Fruit fly (Drosophila melanogaster) whole organism, embryonic: ENCODE data around the gene CG9628.

Source experiments
- Aef1 ChIP-seq: fragments of 200-800 bp; sonication (Bioruptor generic); IDR thresholded peaks from 3 replicates; pipeline ENCODE4 v1.3.6; 2022; ENCODE audit warnings: missing biosample characterization, missing genetic modification characterization
- Atf3 ChIP-seq: fragments of 200-800 bp; sonication (Bioruptor generic); optimal IDR thresholded peaks from 3 replicates; lab custom pipeline; 2016; ENCODE audit warnings: missing biosample characterization, missing genetic modification characterization
- BtbVII ChIP-seq: fragments of 200-800 bp; sonication (Bioruptor generic); optimal IDR thresholded peaks from 3 replicates; lab custom pipeline; 2017; ENCODE audit warnings: missing biosample characterization, mild to moderate bottlenecking, missing genetic modification characterization
- C15 ChIP-seq: fragments of 200-800 bp; sonication (Bioruptor generic); IDR thresholded peaks from 3 replicates; pipeline ENCODE4 v1.3.6; 2022; ENCODE audit warnings: missing biosample characterization, missing genetic modification characterization
- CG11504 ChIP-seq: fragments of 200-800 bp; sonication (Bioruptor generic); optimal IDR thresholded peaks from 3 replicates; lab custom pipeline; 2019; ENCODE audit warnings: missing biosample characterization, mild to moderate bottlenecking, missing genetic modification characterization, moderate library complexity
- CG14710 ChIP-seq: fragments of 200-800 bp; sonication (Bioruptor generic); optimal IDR thresholded peaks from 3 replicates; lab custom pipeline; 2019; ENCODE audit warnings: missing biosample characterization, mild to moderate bottlenecking, missing genetic modification characterization, moderate library complexity
- CG14965 ChIP-seq: fragments of 200-800 bp; sonication (Bioruptor generic); optimal IDR thresholded peaks from 2 replicates; lab custom pipeline; 2016; ENCODE audit warnings: missing biosample characterization, missing genetic modification characterization, borderline replicate concordance
- CG15011 ChIP-seq: fragments of 200-800 bp; sonication (Bioruptor generic); optimal IDR thresholded peaks from 3 replicates; lab custom pipeline; 2018; ENCODE audit warnings: missing biosample characterization, mild to moderate bottlenecking, missing genetic modification characterization
- CG17328 ChIP-seq: fragments of 200-800 bp; sonication (Bioruptor generic); IDR thresholded peaks from 2 replicates; pipeline ENCODE4 v1.3.6; 2022; ENCODE audit warnings: missing biosample characterization, missing genetic modification characterization
- CG17385 ChIP-seq: fragments of 200-800 bp; sonication (Bioruptor generic); optimal IDR thresholded peaks from 3 replicates; lab custom pipeline; 2018; ENCODE audit warnings: missing biosample characterization, mild to moderate bottlenecking, missing genetic modification characterization
- CG31441 ChIP-seq: fragments of 200-800 bp; sonication (Bioruptor generic); IDR thresholded peaks from 2 replicates; pipeline ENCODE4 v1.3.6; 2022; ENCODE audit warnings: missing biosample characterization, missing genetic modification characterization
- CG33557 ChIP-seq: fragments of 200-800 bp; sonication (Bioruptor generic); optimal IDR thresholded peaks from 2 replicates; lab custom pipeline; 2019; ENCODE audit warnings: missing biosample characterization, mild to moderate bottlenecking, missing genetic modification characterization, moderate library complexity
- CG34376 ChIP-seq: fragments of 200-800 bp; sonication (Bioruptor generic); optimal IDR thresholded peaks from 2 replicates; lab custom pipeline; 2018; ENCODE audit warnings: missing biosample characterization, mild to moderate bottlenecking, missing genetic modification characterization
- CG7556 ChIP-seq: fragments of 200-800 bp; sonication (Bioruptor generic); optimal IDR thresholded peaks from 2 replicates; lab custom pipeline; 2017; ENCODE audit warnings: missing biosample characterization, mild to moderate bottlenecking, missing genetic modification characterization
- CG7839 ChIP-seq: fragments of 200-800 bp; sonication (Bioruptor generic); optimal IDR thresholded peaks from 3 replicates; lab custom pipeline; 2018; ENCODE audit warnings: missing biosample characterization, mild to moderate bottlenecking, missing genetic modification characterization, moderate library complexity
- CG8290 ChIP-seq, 3 experiments: fragments of 200-800 bp; sonication (Bioruptor generic); optimal IDR thresholded peaks; 2 replicates each; lab custom pipeline; 2016 to 2019; ENCODE audit warnings: missing biosample characterization in 3 of 3, missing genetic modification characterization in 3 of 3, mild to moderate bottlenecking in 2 of 3, moderate library complexity in 1 of 3
- CG8388 ChIP-seq: fragments of 200-800 bp; sonication (Bioruptor generic); optimal IDR thresholded peaks from 2 replicates; lab custom pipeline; 2019; ENCODE audit warnings: missing biosample characterization, mild to moderate bottlenecking, missing genetic modification characterization, moderate library complexity
- CG9727 ChIP-seq: fragments of 200-800 bp; sonication (Bioruptor generic); optimal IDR thresholded peaks from 3 replicates; lab custom pipeline; 2017; ENCODE audit warnings: missing biosample characterization, mild to moderate bottlenecking, missing genetic modification characterization
- D19B ChIP-seq: fragments of 200-800 bp; sonication (Bioruptor generic); optimal IDR thresholded peaks from 2 replicates; lab custom pipeline; 2017; ENCODE audit warnings: missing biosample characterization, mild to moderate bottlenecking, missing genetic modification characterization
- Nf-YA ChIP-seq: fragments of 200-800 bp; sonication (Bioruptor generic); IDR thresholded peaks from 2 replicates; pipeline ENCODE4 v1.3.6; 2022; ENCODE audit warnings: missing biosample characterization, missing genetic modification characterization
- Oli ChIP-seq: fragments of 200-800 bp; sonication (Bioruptor generic); optimal IDR thresholded peaks from 2 replicates; lab custom pipeline; 2018; ENCODE audit warnings: missing biosample characterization, mild to moderate bottlenecking, missing genetic modification characterization, moderate library complexity
- Rfx ChIP-seq: fragments of 200-800 bp; sonication (Bioruptor generic); IDR thresholded peaks from 2 replicates; pipeline ENCODE4 v1.3.6; 2022; ENCODE audit warnings: missing biosample characterization, missing genetic modification characterization
- Ssrp ChIP-seq: fragments of 200-800 bp; sonication (Bioruptor generic); optimal IDR thresholded peaks from 2 replicates; lab custom pipeline; 2018; ENCODE audit warnings: missing biosample characterization, mild to moderate bottlenecking, missing genetic modification characterization, moderate library complexity
- Trl ChIP-seq, 3 experiments: fragments of >200 bp in 2 of 3; fragments of 200-800 bp in 1 of 3; sonication (Bioruptor generic) in 1 of 3; optimal IDR thresholded peaks; 2 replicates in 1 of 3; 3 replicates in 2 of 3; lab custom pipeline; 2016 to 2017; ENCODE audit warnings: missing biosample characterization in 1 of 3, missing genetic modification characterization in 1 of 3
- Xrp1 ChIP-seq: fragments of 200-800 bp; sonication (Bioruptor generic); IDR thresholded peaks from 2 replicates; pipeline ENCODE4 v1.3.6; 2022; ENCODE audit warnings: missing biosample characterization, missing genetic modification characterization
- abd-A ChIP-seq: fragments of 200-800 bp; sonication (Bioruptor generic); optimal IDR thresholded peaks from 3 replicates; lab custom pipeline; 2019; ENCODE audit warnings: missing biosample characterization, mild to moderate bottlenecking, missing genetic modification characterization, moderate library complexity
- cg ChIP-seq: fragments of 200-800 bp; sonication (Bioruptor generic); optimal IDR thresholded peaks from 3 replicates; lab custom pipeline; 2019; ENCODE audit warnings: missing biosample characterization, mild to moderate bottlenecking, missing genetic modification characterization, moderate library complexity
- chn ChIP-seq: fragments of 200-800 bp; sonication (Bioruptor generic); optimal IDR thresholded peaks from 2 replicates; lab custom pipeline; 2016; ENCODE audit warnings: missing biosample characterization, missing genetic modification characterization
- dmrt99B ChIP-seq: fragments of 200-800 bp; sonication (Bioruptor generic); optimal IDR thresholded peaks from 2 replicates; lab custom pipeline; 2018; ENCODE audit warnings: missing biosample characterization, mild to moderate bottlenecking, missing genetic modification characterization, moderate library complexity
- dpn ChIP-seq, 2 experiments: fragments of 200-800 bp; sonication (Bioruptor generic); optimal IDR thresholded peaks; 3 replicates each; lab custom pipeline; 2016; ENCODE audit warnings: missing biosample characterization in 2 of 2, missing genetic modification characterization in 2 of 2
- fd102C ChIP-seq: fragments of 200-800 bp; sonication (Bioruptor generic); optimal IDR thresholded peaks from 2 replicates; lab custom pipeline; 2018; ENCODE audit warnings: missing biosample characterization, mild to moderate bottlenecking, missing genetic modification characterization, moderate library complexity
- gem ChIP-seq: fragments of 200-800 bp; sonication (Bioruptor generic); optimal IDR thresholded peaks from 2 replicates; lab custom pipeline; 2019; ENCODE audit warnings: missing biosample characterization, mild to moderate bottlenecking, missing genetic modification characterization, moderate library complexity
- grau ChIP-seq: fragments of 200-800 bp; optimal IDR thresholded peaks from 3 replicates; lab custom pipeline; 2019; ENCODE audit warnings: missing biosample characterization, mild to moderate bottlenecking, missing genetic modification characterization, moderate library complexity
- ham ChIP-seq: fragments of 200-800 bp; sonication (Bioruptor generic); IDR thresholded peaks from 2 replicates; pipeline ENCODE4 v1.3.6; 2022; ENCODE audit warnings: missing biosample characterization, missing genetic modification characterization
- lola ChIP-seq, 3 experiments: fragments of >200 bp in 2 of 3; fragments of 200-800 bp in 1 of 3; sonication (Bioruptor generic) in 1 of 3; optimal IDR thresholded peaks; 2 replicates each; lab custom pipeline; 2017 to 2019; ENCODE audit warnings: missing biosample characterization in 3 of 3, missing genetic modification characterization in 3 of 3, mild to moderate bottlenecking in 1 of 3, moderate library complexity in 1 of 3
- nmo ChIP-seq: fragments of 200-800 bp; sonication (Bioruptor generic); optimal IDR thresholded peaks from 2 replicates; lab custom pipeline; 2018; ENCODE audit warnings: missing biosample characterization, mild to moderate bottlenecking, missing genetic modification characterization, moderate library complexity
- odd ChIP-seq: fragments of 200-800 bp; sonication (Bioruptor generic); optimal IDR thresholded peaks from 2 replicates; lab custom pipeline; 2017; ENCODE audit warnings: missing biosample characterization, mild to moderate bottlenecking, missing genetic modification characterization
- phol ChIP-seq: fragments of 200-800 bp; sonication (Bioruptor generic); optimal IDR thresholded peaks from 3 replicates; lab custom pipeline; 2018; ENCODE audit warnings: missing biosample characterization, mild to moderate bottlenecking, missing genetic modification characterization, moderate library complexity
- prd ChIP-seq, 3 experiments: fragments of >200 bp in 2 of 3; fragments of 200-800 bp in 1 of 3; sonication (Bioruptor generic) in 1 of 3; optimal IDR thresholded peaks in 2 of 3; IDR thresholded peaks in 1 of 3; 2 replicates in 2 of 3; 3 replicates in 1 of 3; pipeline versions ENCODE4 v1.3.6 to Lab custom; 2017 to 2022; ENCODE audit warnings: missing biosample characterization in 1 of 3, missing genetic modification characterization in 1 of 3
- ranshi ChIP-seq: fragments of 200-800 bp; sonication (Bioruptor generic); IDR thresholded peaks from 2 replicates; pipeline ENCODE4 v1.3.6; 2022; ENCODE audit warnings: missing biosample characterization, missing genetic modification characterization
- rib ChIP-seq: fragments of 200-800 bp; sonication (Bioruptor generic); IDR thresholded peaks from 2 replicates; pipeline ENCODE4 v1.3.6; 2022; ENCODE audit warnings: missing biosample characterization, missing genetic modification characterization
- sens ChIP-seq: fragments of 200-800 bp; sonication (Bioruptor generic); peaks from one replicate; lab custom pipeline; 2016; ENCODE audit warnings: missing biosample characterization, missing genetic modification characterization
- ssp ChIP-seq: fragments of 200-800 bp; sonication (Bioruptor generic); IDR thresholded peaks from 2 replicates; pipeline ENCODE4 v1.3.6; 2022; ENCODE audit warnings: missing biosample characterization, missing genetic modification characterization
- tap ChIP-seq: fragments of 200-800 bp; optimal IDR thresholded peaks from 3 replicates; lab custom pipeline; 2019; ENCODE audit warnings: missing biosample characterization, mild to moderate bottlenecking, missing genetic modification characterization, moderate library complexity
- wor ChIP-seq: fragments of 200-800 bp; sonication (Bioruptor generic); IDR thresholded peaks from 2 replicates; pipeline ENCODE4 v1.3.6; 2022; ENCODE audit warnings: missing biosample characterization, missing genetic modification characterization
- zen ChIP-seq: fragments of 200-800 bp; sonication (Bioruptor generic); optimal IDR thresholded peaks from 3 replicates; lab custom pipeline; 2018; ENCODE audit warnings: missing biosample characterization, mild to moderate bottlenecking, missing genetic modification characterization, moderate library complexity

CG9628 gene

dm6 chr3L:14612945-14613791 is 9.4 kb upstream of the CG9628 start (continued):
- TF ChIP-seq CG31441 (GFP tag; lab: Robert Waterston, UW) (0 out of 2 replicates have a peak, but pooled peaks have one; percentile 49), CG34376 (GFP tag; lab: Kevin White, UChicago) (peak; percentile 68), ssp (GFP tag; lab: Robert Waterston, UW) (no peak), Trl (optimal IDR thresholded peaks at IDR 0.05; lab: Kevin White, UChicago) (peak; percentile 22 to 32), Trl (GFP tag; optimal IDR thresholded peaks at IDR 0.05; lab: Kevin White, UChicago) (no peak), zen (tag; lab: Kevin White, UChicago) (peak; percentile 34), CG17328 (0 out of 2 replicates have a peak, but pooled peaks have one; percentile 17), BtbVII (GFP tag; lab: Kevin White, UChicago) (peak; percentile 9), CG11504 (tag; lab: Kevin White, UChicago) (peak; percentile 34), CG7556 (GFP tag; lab: Kevin White, UChicago) (peak; percentile 30), abd-A (tag; lab: Kevin White, UChicago) (peak; percentile 28), dpn (GFP tag; optimal IDR thresholded peaks at IDR 0.05; lab: Kevin White, UChicago) (peak; percentile 29 to 35), CG8388 (GFP tag; lab: Kevin White, UChicago) (peak; percentile 58), phol (tag; lab: Kevin White, UChicago) (peak; percentile 64), Nf-YA (GFP tag; lab: Robert Waterston, UW) (no peak), wor (GFP tag; lab: Robert Waterston, UW) (0 out of 2 replicates have a peak, but pooled peaks have one; percentile 12), fd102C (GFP tag; lab: Kevin White, UChicago) (no peak), Oli (tag; lab: Kevin White, UChicago) (peak; percentile 55), CG17385 (peak; percentile 8), D19B (GFP tag; lab: Kevin White, UChicago) (peak; percentile 86), cg (peak; percentile 61), odd (GFP tag; lab: Kevin White, UChicago) (no peak), chn (GFP tag; lab: Kevin White, UChicago) (peak; percentile 14), gem (tag; lab: Kevin White, UChicago) (peak; percentile 77), CG7839 (peak; percentile 54), CG33557 (GFP tag; lab: Kevin White, UChicago) (peak; percentile 61), grau (tag; lab: Kevin White, UChicago) (peak; percentile 56), tap (tag; lab: Kevin White, UChicago) (peak; percentile 24), sens (GFP tag; lab: Kevin White, UChicago) (peak; percentile 90), C15 (GFP tag; lab: Robert Waterston, UW) (no peak), Ssrp (tag; lab: Kevin White, UChicago) (peak; percentile 54), Rfx (peak; percentile 50; the same call in 1 of the 2 replicates), CG14710 (tag; lab: Kevin White, UChicago) (peak; percentile 72), Xrp1 (GFP tag; lab: Robert Waterston, UW) (peak; percentile 70), ranshi (GFP tag; lab: Robert Waterston, UW) (peak; percentile 28; the same call in 1 of the 2 replicates), CG8290 (GFP tag; optimal IDR thresholded peaks at IDR 0.05; lab: Kevin White, UChicago) (peak; percentile 14), CG8290 (tag; optimal IDR thresholded peaks at IDR 0.05; lab: Kevin White, UChicago) (no peak), Aef1 (GFP tag; lab: Robert Waterston, UW) (no peak), Atf3 (GFP tag; lab: Kevin White, UChicago) (peak; percentile 21), nmo (GFP tag; lab: Kevin White, UChicago) (peak; percentile 56), prd (optimal IDR thresholded peaks at IDR 0.05; lab: Kevin White, UChicago) (no peak), prd (GFP tag; IDR thresholded peaks at IDR 0.05; lab: Robert Waterston, UW) (peak; percentile 39; the same call in 1 of the 3 replicates), CG14965 (GFP tag; lab: Kevin White, UChicago) (no peak), dmrt99B (tag; lab: Kevin White, UChicago) (peak; percentile 11), rib (GFP tag; lab: Robert Waterston, UW) (peak; percentile 24; the same call in 1 of the 2 replicates), ham (no peak), lola (GFP tag; optimal IDR thresholded peaks at IDR 0.05; lab: Kevin White, UChicago) (peak in 1 of 3 experiments; percentile 89), CG15011 (GFP tag; lab: Kevin White, UChicago) (peak; percentile 49), CG9727 (GFP tag; lab: Kevin White, UChicago) (peak; percentile 65)
